Worm (Caenorhabditis elegans): ENCODE data around the gene fmo-3.

ce11 chrIII:10739902-10740301, 45.4 kb downstream of the fmo-3 start:
- TF ChIP-seq F13H6.1 (tag; optimal IDR thresholded peaks at IDR 0.05) = no peak
- no peak for TF ChIP-seq nhr-11 (tag; optimal IDR thresholded peaks at IDR 0.05)
- TF ChIP-seq sox-4 (tag; optimal IDR thresholded peaks at IDR 0.05) = no peak
- TF ChIP-seq lim-6 (tag; optimal IDR thresholded peaks at IDR 0.05) = no peak
- no peak for TF ChIP-seq ztf-16 (tag; optimal IDR thresholded peaks at IDR 0.05)
- peak; percentile 68 for TF ChIP-seq ceh-48 (tag; optimal IDR thresholded peaks at IDR 0.05)
- peak; percentile 50 for TF ChIP-seq ama-1 (optimal IDR thresholded peaks at IDR 0.05)
- no peak for TF ChIP-seq ceh-19 (GFP tag; optimal IDR thresholded peaks at IDR 0.05)
- no peak for TF ChIP-seq pax-1 (tag; optimal IDR thresholded peaks at IDR 0.05)
- no peak for TF ChIP-seq ceh-6 (GFP tag; optimal IDR thresholded peaks at IDR 0.05)
